Fruit fly (Drosophila melanogaster): ENCODE results near the gene CG42835.

- TF ChIP-seq h (GFP tag; optimal IDR thresholded peaks at IDR 0.05), result no peak
- no peak for TF ChIP-seq Vsx2 (GFP tag; optimal IDR thresholded peaks at IDR 0.05; ENCODE audit: partially characterized antibody)
- TF ChIP-seq usp (GFP tag; optimal IDR thresholded peaks at IDR 0.05), result no peak
- TF ChIP-seq dl (GFP tag; optimal IDR thresholded peaks at IDR 0.05; ENCODE audit: insufficient read depth in 1 of 2, partially characterized antibody in 2 of 2), result no peak
- TF ChIP-seq Mio (GFP tag; optimal IDR thresholded peaks at IDR 0.05), result no peak
- TF ChIP-seq GATAd (GFP tag; optimal IDR thresholded peaks at IDR 0.05), result no peak
- TF ChIP-seq Sp1 (GFP tag; optimal IDR thresholded peaks at IDR 0.05), result no peak
- no peak for TF ChIP-seq OdsH (GFP tag; optimal IDR thresholded peaks at IDR 0.05)
- no peak for TF ChIP-seq Abd-B (GFP tag; optimal IDR thresholded peaks at IDR 0.05)
These were observed 38.5 kb upstream of the CG42835 start for dm6 chr3R:17381916-17382315.
